Fruit fly (Drosophila melanogaster) whole organism, wandering third instar larva: ENCODE results near the gene CG9467.

Experiments used
- Abd-B ChIP-seq: fragments of >200 bp; optimal IDR thresholded peaks from 2 replicates; lab custom pipeline; 2017; ENCODE audit warnings: missing biosample characterization, missing genetic modification characterization
- CG32264 ChIP-seq: fragments of 200-800 bp; sonication (Bioruptor generic); optimal IDR thresholded peaks from 2 replicates; lab custom pipeline; 2016; ENCODE audit warnings: missing biosample characterization, missing genetic modification characterization
- CG9705 ChIP-seq: fragments of 200-800 bp; sonication (Bioruptor generic); optimal IDR thresholded peaks from 2 replicates; lab custom pipeline; 2018; ENCODE audit warnings: missing biosample characterization, mild to moderate bottlenecking, missing genetic modification characterization
- CrebA ChIP-seq: fragments of 200-800 bp; sonication (Bioruptor generic); optimal IDR thresholded peaks from 2 replicates; lab custom pipeline; 2016; ENCODE audit warnings: missing biosample characterization, mild to moderate bottlenecking, missing genetic modification characterization, borderline replicate concordance
- Dfd ChIP-seq: fragments of >200 bp; optimal IDR thresholded peaks from 2 replicates; lab custom pipeline; 2017; ENCODE audit warnings: missing biosample characterization, missing genetic modification characterization
- Dif ChIP-seq: fragments of 200-275, 200-300 bp; sonication (Bioruptor generic); optimal IDR thresholded peaks from 2 replicates; lab custom pipeline; 2018; ENCODE audit warnings: missing biosample characterization, missing genetic modification characterization; ENCODE audit not compliant: partially characterized antibody
- GATAd ChIP-seq: sonication (Bioruptor generic); optimal IDR thresholded peaks from 2 replicates; lab custom pipeline; 2016; ENCODE audit warnings: missing biosample characterization, missing genetic modification characterization
- HLH106 ChIP-seq: fragments of 200-800 bp; optimal IDR thresholded peaks from 3 replicates; lab custom pipeline; 2019; ENCODE audit warnings: missing biosample characterization, mild to moderate bottlenecking, missing genetic modification characterization, moderate library complexity
- Hnf4 ChIP-seq: fragments of 200-800 bp; sonication (Bioruptor generic); optimal IDR thresholded peaks from 2 replicates; lab custom pipeline; 2016; ENCODE audit warnings: missing biosample characterization, mild to moderate bottlenecking, missing genetic modification characterization
- Hr78 ChIP-seq: fragments of >200 bp; optimal IDR thresholded peaks from 2 replicates; lab custom pipeline; 2017; ENCODE audit warnings: missing biosample characterization, missing genetic modification characterization
- Hr83 ChIP-seq: fragments of 200-300 bp; sonication (Bioruptor generic); optimal IDR thresholded peaks from 2 replicates; lab custom pipeline; 2016; ENCODE audit warnings: missing biosample characterization, mild to moderate bottlenecking, missing genetic modification characterization, moderate library complexity; ENCODE audit not compliant: poor library complexity, severe bottlenecking
- Jra ChIP-seq: sonication (Bioruptor generic); optimal IDR thresholded peaks from 2 replicates; lab custom pipeline; 2016; ENCODE audit warnings: missing biosample characterization, missing genetic modification characterization
- Mio ChIP-seq: sonication (Bioruptor generic); optimal IDR thresholded peaks from 2 replicates; lab custom pipeline; 2016; ENCODE audit warnings: missing biosample characterization, missing genetic modification characterization
- Myc ChIP-seq: fragments of >200 bp; optimal IDR thresholded peaks from 2 replicates; lab custom pipeline; 2017
- N ChIP-seq: fragments of >200 bp; optimal IDR thresholded peaks from 2 replicates; lab custom pipeline; 2018; ENCODE audit warnings: missing biosample characterization, missing external identifiers, missing genetic modification characterization
- OdsH ChIP-seq: fragments of 200-800 bp; sonication (Bioruptor generic); optimal IDR thresholded peaks from 2 replicates; lab custom pipeline; 2016; ENCODE audit warnings: missing biosample characterization, mild to moderate bottlenecking, missing genetic modification characterization
- Rel ChIP-seq, 2 experiments: fragments of 200-800 bp; sonication (Bioruptor generic) in 1 of 2; optimal IDR thresholded peaks; 2 replicates in 1 of 2; 3 replicates in 1 of 2; lab custom pipeline; 2016 to 2019; ENCODE audit warnings: mild to moderate bottlenecking in 2 of 2, missing biosample characterization in 2 of 2, missing genetic modification characterization in 2 of 2, moderate library complexity in 1 of 2
- Sp1 ChIP-seq: fragments of 200-800 bp; sonication (Bioruptor generic); optimal IDR thresholded peaks from 3 replicates; lab custom pipeline; 2019; ENCODE audit warnings: missing biosample characterization, mild to moderate bottlenecking, missing genetic modification characterization, moderate library complexity
- Vsx2 ChIP-seq: fragments of 200-300, 225-300 bp; sonication (Bioruptor generic); optimal IDR thresholded peaks from 2 replicates; lab custom pipeline; 2018; ENCODE audit warnings: missing biosample characterization, missing genetic modification characterization; ENCODE audit not compliant: partially characterized antibody
- br ChIP-seq: fragments of 200-800 bp; sonication (Bioruptor generic); optimal IDR thresholded peaks from 2 replicates; lab custom pipeline; 2016; ENCODE audit warnings: missing biosample characterization, missing genetic modification characterization
- brk ChIP-seq: fragments of 200-800 bp; sonication (Bioruptor generic); optimal IDR thresholded peaks from 2 replicates; lab custom pipeline; 2016; ENCODE audit warnings: missing biosample characterization, mild to moderate bottlenecking, missing genetic modification characterization
- dmrt93B ChIP-seq: fragments of 200-800 bp; sonication (Bioruptor generic); optimal IDR thresholded peaks from 2 replicates; lab custom pipeline; 2018; ENCODE audit warnings: missing biosample characterization, mild to moderate bottlenecking, missing genetic modification characterization
- dsf ChIP-seq: sonication (Bioruptor generic); optimal IDR thresholded peaks from 2 replicates; lab custom pipeline; 2016; ENCODE audit warnings: missing biosample characterization, missing genetic modification characterization, borderline replicate concordance
- ey ChIP-seq: fragments of 200-800 bp; sonication (Bioruptor generic); optimal IDR thresholded peaks from 2 replicates; lab custom pipeline; 2016; ENCODE audit warnings: missing biosample characterization, missing genetic modification characterization
- foxo ChIP-seq, 2 experiments: fragments of 200-800 bp; sonication (Bioruptor generic); optimal IDR thresholded peaks; 2 replicates in 1 of 2; 3 replicates in 1 of 2; lab custom pipeline; 2016 to 2017; ENCODE audit warnings: missing biosample characterization in 2 of 2, missing genetic modification characterization in 2 of 2
- fru ChIP-seq: fragments of 200-800 bp; sonication (Bioruptor generic); optimal IDR thresholded peaks from 3 replicates; lab custom pipeline; 2016; ENCODE audit warnings: missing biosample characterization, mild to moderate bottlenecking, missing genetic modification characterization
- h ChIP-seq: fragments of 200-800 bp; sonication (Bioruptor generic); optimal IDR thresholded peaks from 3 replicates; lab custom pipeline; 2016; ENCODE audit warnings: missing biosample characterization, mild to moderate bottlenecking, missing genetic modification characterization
- jim ChIP-seq: fragments of 175-275, 200-325 bp; sonication (Bioruptor generic); optimal IDR thresholded peaks from 2 replicates; lab custom pipeline; 2016; ENCODE audit warnings: missing biosample characterization, mild to moderate bottlenecking, missing genetic modification characterization
- lola ChIP-seq: fragments of >200 bp; optimal IDR thresholded peaks from 2 replicates; lab custom pipeline; 2017; ENCODE audit warnings: missing biosample characterization, missing genetic modification characterization
- psq ChIP-seq: fragments of 200-800 bp; sonication (Bioruptor generic); optimal IDR thresholded peaks from 3 replicates; lab custom pipeline; 2017; ENCODE audit warnings: missing biosample characterization, mild to moderate bottlenecking, missing genetic modification characterization, moderate library complexity
- rgr ChIP-seq: fragments of 200-800 bp; sonication (Bioruptor generic); optimal IDR thresholded peaks from 3 replicates; lab custom pipeline; 2016; ENCODE audit warnings: missing biosample characterization, mild to moderate bottlenecking, missing genetic modification characterization
- sage ChIP-seq: fragments of 200-800 bp; sonication (Bioruptor generic); optimal IDR thresholded peaks from 2 replicates; lab custom pipeline; 2016; ENCODE audit warnings: missing biosample characterization, mild to moderate bottlenecking, missing genetic modification characterization
- sv ChIP-seq: fragments of 200-800 bp; sonication (Bioruptor generic); optimal IDR thresholded peaks from 3 replicates; lab custom pipeline; 2016; ENCODE audit warnings: missing biosample characterization, missing genetic modification characterization
- tai ChIP-seq: sonication (Bioruptor generic); optimal IDR thresholded peaks from 2 replicates; lab custom pipeline; 2016; ENCODE audit warnings: missing biosample characterization, missing genetic modification characterization
- usp ChIP-seq: fragments of >200 bp; optimal IDR thresholded peaks from 2 replicates; lab custom pipeline; 2017; ENCODE audit warnings: missing biosample characterization, missing genetic modification characterization
- woc ChIP-seq: sonication (Bioruptor generic); optimal IDR thresholded peaks from 2 replicates; lab custom pipeline; 2016; ENCODE audit warnings: missing biosample characterization, mild to moderate bottlenecking, missing genetic modification characterization

The CG9467 gene

DNA sequence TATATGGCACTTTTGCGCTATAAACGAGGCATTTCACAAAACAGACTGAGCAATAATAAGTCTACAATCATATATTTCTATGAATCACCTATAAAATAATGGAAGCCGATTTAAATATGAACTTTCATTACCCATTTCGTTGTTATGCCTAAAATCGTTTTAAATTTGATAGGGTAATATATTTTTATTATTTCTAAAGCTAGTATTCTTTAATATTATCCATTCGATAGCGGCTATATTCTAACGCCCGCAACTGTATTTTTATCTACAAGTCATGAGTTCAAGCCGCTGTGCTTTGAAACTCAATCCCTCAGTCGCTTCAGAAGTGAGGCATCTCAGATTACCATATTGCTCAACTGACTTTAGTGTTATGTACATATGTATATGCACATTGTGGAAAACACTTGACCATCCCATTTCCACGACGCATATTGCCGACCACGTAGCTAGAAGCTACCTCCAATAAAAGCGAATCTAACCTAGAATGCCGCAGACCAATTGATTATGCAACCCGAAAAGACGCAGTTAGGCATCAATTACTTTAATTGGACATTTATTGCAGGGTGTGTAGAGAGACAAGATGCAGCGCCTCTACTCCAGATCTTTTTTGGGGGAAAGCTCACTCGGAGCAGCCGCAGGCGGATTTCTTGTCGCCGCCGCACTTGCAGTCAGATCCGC lies 17.4 kb downstream of the CG9467 start:
- TF ChIP-seq Hnf4 (GFP tag; lab: Kevin White, UChicago) (peak; percentile 33), jim (GFP tag; lab: Kevin White, UChicago) (no peak)

dm6 chr3R:9779764-9780163 lies 21.1 kb downstream of the CG9467 start, which contains the start of gene CG12947:
TSS of gene CG12947 (plus strand) at chr3R:9780064.
- no peak for TF ChIP-seq fru
- TF ChIP-seq rgr (GFP tag; lab: Kevin White, UChicago) = no peak
- no peak for TF ChIP-seq ey (GFP tag; lab: Kevin White, UChicago)
- TF ChIP-seq HLH106 = no peak
- no peak for TF ChIP-seq brk (GFP tag; lab: Kevin White, UChicago)
- TF ChIP-seq psq = no peak
- no peak for TF ChIP-seq foxo (GFP tag; optimal IDR thresholded peaks at IDR 0.05; lab: Kevin White, UChicago)
- TF ChIP-seq Mio (GFP tag; lab: Kevin White, UChicago) = no peak
- no peak for TF ChIP-seq Myc (lab: Kevin White, UChicago)
- TF ChIP-seq dsf = no peak
- TF ChIP-seq woc (GFP tag; lab: Kevin White, UChicago) = no peak
- TF ChIP-seq Abd-B (GFP tag; lab: Kevin White, UChicago) = no peak
- no peak for TF ChIP-seq Hr78
- no peak for TF ChIP-seq Dif (GFP tag; lab: Kevin White, UChicago)
- TF ChIP-seq tai (GFP tag; lab: Kevin White, UChicago) = no peak
- TF ChIP-seq Hr83 (GFP tag; lab: Kevin White, UChicago) = no peak
- no peak for TF ChIP-seq Rel (GFP tag; optimal IDR thresholded peaks at IDR 0.05; lab: Kevin White, UChicago)
- TF ChIP-seq Rel (tag; optimal IDR thresholded peaks at IDR 0.05; lab: Kevin White, UChicago) = no peak

- TF ChIP-seq Mio (GFP tag; lab: Kevin White, UChicago) (no peak), psq (peak; percentile 68), ey (GFP tag; lab: Kevin White, UChicago) (peak; percentile 77), dmrt93B (peak; percentile 74), Hr83 (GFP tag; lab: Kevin White, UChicago) (peak; percentile 98), HLH106 (peak; percentile 72), CG32264 (GFP tag; lab: Kevin White, UChicago) (no peak), CG9705 (GFP tag; lab: Kevin White, UChicago) (peak; percentile 85), Hnf4 (GFP tag; lab: Kevin White, UChicago) (peak; percentile 84), br (GFP tag; lab: Kevin White, UChicago) (peak; percentile 83), OdsH (peak; percentile 73), Dif (GFP tag; lab: Kevin White, UChicago) (peak; percentile 28), Rel (GFP tag; optimal IDR thresholded peaks at IDR 0.05; lab: Kevin White, UChicago) (no peak), Rel (tag; optimal IDR thresholded peaks at IDR 0.05; lab: Kevin White, UChicago) (peak; percentile 69), lola (no peak), h (GFP tag; lab: Kevin White, UChicago) (peak; percentile 86), Hr78 (no peak), brk (GFP tag; lab: Kevin White, UChicago) (no peak), Vsx2 (GFP tag; lab: Kevin White, UChicago) (no peak), fru (peak; percentile 72), usp (GFP tag; lab: Kevin White, UChicago) (no peak), Jra (GFP tag; lab: Kevin White, UChicago) (peak; percentile 67), jim (GFP tag; lab: Kevin White, UChicago) (peak; percentile 92), dsf (peak; percentile 48), Myc (lab: Kevin White, UChicago) (peak; percentile 70), Sp1 (GFP tag; lab: Kevin White, UChicago) (peak; percentile 72), foxo (GFP tag; optimal IDR thresholded peaks at IDR 0.05; lab: Kevin White, UChicago) (peak in 1 of 2 experiments; percentile 91), rgr (GFP tag; lab: Kevin White, UChicago) (peak; percentile 87), sv (peak; percentile 83)
These were observed 22.9 kb downstream of the CG9467 start, which contains the start of gene RpS29 for dm6 chr3R:9777941-9778360. TSS of gene RpS29 (plus strand) at chr3R:9778042.

DNA sequence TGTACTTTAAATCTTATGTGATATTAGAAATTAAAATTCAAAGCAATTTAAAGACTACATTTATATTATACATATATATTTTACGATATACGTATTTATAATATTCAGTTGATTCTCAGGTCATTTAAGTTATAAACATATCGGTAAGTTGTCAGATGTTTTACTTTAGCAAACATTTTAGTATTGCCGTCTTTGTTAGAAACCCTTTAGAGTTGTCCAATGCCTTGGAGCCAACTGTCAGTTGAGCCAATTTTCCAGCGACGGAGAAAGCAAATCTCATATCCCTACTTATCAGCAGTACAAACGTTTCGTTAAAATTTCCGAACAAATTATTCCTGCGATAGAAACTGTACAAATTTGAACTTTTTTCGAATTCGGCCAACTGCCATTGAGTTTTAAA lies 26.0 kb downstream of the CG9467 start, which contains the start of gene topi:
topi (plus strand) TSS at position 301 of the 400 bp plus-strand sequence.
- TF ChIP-seq Rel (GFP tag; optimal IDR thresholded peaks at IDR 0.05; lab: Kevin White, UChicago) (no peak), Rel (tag; optimal IDR thresholded peaks at IDR 0.05; lab: Kevin White, UChicago) (no peak), foxo (GFP tag; optimal IDR thresholded peaks at IDR 0.05; lab: Kevin White, UChicago) (no peak), sage (GFP tag; lab: Kevin White, UChicago) (no peak), Sp1 (GFP tag; lab: Kevin White, UChicago) (no peak), Dfd (GFP tag; lab: Kevin White, UChicago) (no peak), tai (GFP tag; lab: Kevin White, UChicago) (no peak), Myc (lab: Kevin White, UChicago) (no peak), Dif (GFP tag; lab: Kevin White, UChicago) (no peak), brk (GFP tag; lab: Kevin White, UChicago) (no peak), OdsH (no peak), N (GFP tag; lab: Kevin White, UChicago) (no peak), GATAd (no peak), usp (GFP tag; lab: Kevin White, UChicago) (no peak), h (GFP tag; lab: Kevin White, UChicago) (no peak), Jra (GFP tag; lab: Kevin White, UChicago) (no peak), br (GFP tag; lab: Kevin White, UChicago) (no peak), CrebA (GFP tag; lab: Kevin White, UChicago) (no peak)
